Worm (Caenorhabditis elegans) whole organism, mixed stage, embryonic: Measurements from ENCODE around the gene Y11D7A.7.

ENCODE experiments used
- blmp-1 ChIP-seq: fragments of 150-350 bp; optimal IDR thresholded peaks from 2 replicates; lab custom pipeline; 2014; ENCODE audit warnings: missing biosample characterization, missing genetic modification characterization
- elt-3 ChIP-seq: fragments of 150-350 bp; optimal IDR thresholded peaks from 2 replicates; lab custom pipeline; 2014; ENCODE audit warnings: missing biosample characterization, missing genetic modification characterization
- lsy-2 ChIP-seq: fragments of 150-350 bp; optimal IDR thresholded peaks from 2 replicates; lab custom pipeline; 2014; ENCODE audit warnings: missing biosample characterization, missing genetic modification characterization
- mep-1 ChIP-seq: fragments of 150-350 bp; optimal IDR thresholded peaks from 2 replicates; lab custom pipeline; 2017; ENCODE audit warnings: missing biosample characterization, missing genetic modification reagents, missing genetic modification characterization, inconsistent platforms
- nhr-28 ChIP-seq: fragments of 150-350 bp; optimal IDR thresholded peaks from 2 replicates; lab custom pipeline; 2014; ENCODE audit warnings: missing biosample characterization, missing genetic modification characterization
- nhr-76 ChIP-seq: sonication (generic microtip); optimal IDR thresholded peaks from 2 replicates; lab custom pipeline; 2017; ENCODE audit warnings: missing biosample characterization, missing genetic modification characterization
- pha-4 ChIP-seq: fragments of 150-350 bp; optimal IDR thresholded peaks from 2 replicates; lab custom pipeline; 2018; ENCODE audit warnings: missing biosample characterization, missing genetic modification reagents, missing genetic modification characterization
- sem-2 ChIP-seq: fragments of 200-800 bp; sonication (Bioruptor generic); optimal IDR thresholded peaks from 2 replicates; lab custom pipeline; 2018; ENCODE audit warnings: mild to moderate bottlenecking, missing genetic modification characterization, missing compliant biosample characterization
- snpc-4 ChIP-seq: fragments of 150-350 bp; optimal IDR thresholded peaks from 2 replicates; lab custom pipeline; 2014; ENCODE audit warnings: missing biosample characterization, missing genetic modification characterization
- sptf-1 ChIP-seq: sonication (generic microtip); optimal IDR thresholded peaks from 2 replicates; lab custom pipeline; 2017; ENCODE audit warnings: mild to moderate bottlenecking, missing genetic modification characterization, moderate library complexity, missing compliant biosample characterization
- unc-39 ChIP-seq: fragments of 150-350 bp; optimal IDR thresholded peaks from 2 replicates; lab custom pipeline; 2014; ENCODE audit warnings: missing biosample characterization, missing genetic modification characterization
- unc-62 ChIP-seq: fragments of 150-350 bp; optimal IDR thresholded peaks from 2 replicates; lab custom pipeline; 2014; ENCODE audit warnings: missing biosample characterization, missing genetic modification reagents, missing genetic modification characterization
- ztf-11 ChIP-seq: fragments of 150-350 bp; optimal IDR thresholded peaks from 2 replicates; lab custom pipeline; 2014; ENCODE audit warnings: missing biosample characterization, missing genetic modification characterization

ce11 chrIV:9260826-9261225 is 11.5 kb downstream of the Y11D7A.7 start:
- TF ChIP-seq unc-62 (GFP tag; lab: Kevin White, UChicago) (no peak), ztf-11 (tag; lab: Kevin White, UChicago) (no peak), pha-4 (tag; lab: Kevin White, UChicago) (no peak), sem-2 (GFP tag; lab: Kevin White, UChicago) (no peak), sptf-1 (tag; lab: Kevin White, UChicago) (no peak), snpc-4 (tag; lab: Kevin White, UChicago) (no peak), lsy-2 (tag; lab: Kevin White, UChicago) (no peak), unc-39 (no peak), nhr-28 (tag; lab: Kevin White, UChicago) (no peak), elt-3 (no peak), blmp-1 (tag; lab: Kevin White, UChicago) (no peak), mep-1 (tag; lab: Kevin White, UChicago) (no peak), nhr-76 (tag; lab: Kevin White, UChicago) (no peak)
